Worm (Caenorhabditis elegans) whole organism, late embryonic: ENCODE data around the gene nhr-12.

Source experiments
- C08G9.2 ChIP-seq: sonication (generic microtip); optimal IDR thresholded peaks from 2 replicates; lab custom pipeline; 2016; ENCODE audit warnings: mild to moderate bottlenecking, missing genetic modification characterization, moderate library complexity, missing compliant biosample characterization
- C38D4.7 ChIP-seq: fragments of 200-800 bp; sonication (Bioruptor generic); optimal IDR thresholded peaks from 2 replicates; lab custom pipeline; 2018; ENCODE audit warnings: mild to moderate bottlenecking, missing genetic modification characterization, moderate library complexity, missing compliant biosample characterization
- F13H6.1 ChIP-seq: sonication (generic microtip); optimal IDR thresholded peaks from 2 replicates; lab custom pipeline; 2016; ENCODE audit warnings: missing genetic modification characterization, missing compliant biosample characterization
- ahr-1 ChIP-seq: sonication (generic microtip); optimal IDR thresholded peaks from 2 replicates; lab custom pipeline; 2016; ENCODE audit warnings: missing genetic modification characterization, missing compliant biosample characterization
- ceh-14 ChIP-seq: sonication (generic microtip); optimal IDR thresholded peaks from 2 replicates; lab custom pipeline; 2016; ENCODE audit warnings: missing genotype, missing genetic modification characterization, missing compliant biosample characterization
- ceh-19 ChIP-seq: fragments of 200-800 bp; sonication (Bioruptor generic); optimal IDR thresholded peaks from 2 replicates; lab custom pipeline; 2018; ENCODE audit warnings: mild to moderate bottlenecking, missing genetic modification characterization, missing compliant biosample characterization
- ceh-22 ChIP-seq: sonication (generic microtip); optimal IDR thresholded peaks from 2 replicates; lab custom pipeline; 2017; ENCODE audit warnings: missing biosample characterization, missing genetic modification characterization
- ceh-30 ChIP-seq: fragments of 150-350 bp; optimal IDR thresholded peaks from 2 replicates; lab custom pipeline; 2014; ENCODE audit warnings: missing biosample characterization, missing genetic modification characterization
- ceh-31 ChIP-seq: sonication (generic microtip); optimal IDR thresholded peaks from 2 replicates; lab custom pipeline; 2016; ENCODE audit warnings: missing genetic modification characterization, missing compliant biosample characterization
- ceh-34 ChIP-seq: sonication (generic microtip); optimal IDR thresholded peaks from 2 replicates; lab custom pipeline; 2016; ENCODE audit warnings: mild to moderate bottlenecking, missing genetic modification characterization, missing compliant biosample characterization
- ceh-45 ChIP-seq: fragments of 200-800 bp; sonication (Bioruptor generic); IDR thresholded peaks from 2 replicates; pipeline ENCODE4 v1.3.6; 2022; ENCODE audit warnings: missing genetic modification reagents, missing genetic modification characterization, missing compliant biosample characterization
- ceh-48 ChIP-seq: sonication (generic microtip); optimal IDR thresholded peaks from 2 replicates; lab custom pipeline; 2016; ENCODE audit warnings: missing genetic modification characterization, inconsistent platforms, missing compliant biosample characterization
- ceh-9 ChIP-seq: sonication (generic microtip); optimal IDR thresholded peaks from 2 replicates; lab custom pipeline; 2016; ENCODE audit warnings: mild to moderate bottlenecking, missing genetic modification characterization, inconsistent platforms, missing compliant biosample characterization
- che-1 ChIP-seq: sonication (generic microtip); optimal IDR thresholded peaks from 2 replicates; lab custom pipeline; 2016; ENCODE audit warnings: mild to moderate bottlenecking, missing genetic modification characterization, missing compliant biosample characterization
- elt-4 ChIP-seq: sonication (generic microtip); optimal IDR thresholded peaks from 2 replicates; lab custom pipeline; 2016; ENCODE audit warnings: missing genetic modification characterization, missing compliant biosample characterization
- ets-4 ChIP-seq: sonication (generic microtip); optimal IDR thresholded peaks from 2 replicates; lab custom pipeline; 2016; ENCODE audit warnings: missing genetic modification characterization, missing compliant biosample characterization
- eyg-1 ChIP-seq: sonication (generic microtip); optimal IDR thresholded peaks from 2 replicates; lab custom pipeline; 2016; ENCODE audit warnings: missing genotype, missing genetic modification characterization, missing compliant biosample characterization
- fkh-10 ChIP-seq: fragments of 150-350 bp; optimal IDR thresholded peaks from 2 replicates; lab custom pipeline; 2014; ENCODE audit warnings: missing biosample characterization, missing genetic modification reagents, missing genetic modification characterization
- fkh-6 ChIP-seq: sonication (generic microtip); optimal IDR thresholded peaks from 2 replicates; lab custom pipeline; 2016; ENCODE audit warnings: missing genetic modification characterization, missing compliant biosample characterization
- gmeb-2 ChIP-seq: sonication (generic microtip); optimal IDR thresholded peaks from 2 replicates; lab custom pipeline; 2016; ENCODE audit warnings: missing genetic modification characterization, inconsistent platforms, missing compliant biosample characterization
- hlh-13 ChIP-seq: fragments of 200-800 bp; sonication (Bioruptor generic); optimal IDR thresholded peaks from 2 replicates; lab custom pipeline; 2018; ENCODE audit warnings: mild to moderate bottlenecking, missing genetic modification characterization, missing compliant biosample characterization
- hlh-30 ChIP-seq: sonication (generic microtip); optimal IDR thresholded peaks from 2 replicates; lab custom pipeline; 2017; ENCODE audit warnings: antibody characterized with exemption, missing genetic modification characterization, missing compliant biosample characterization; ENCODE audit not compliant: insufficient read depth
- hlh-6 ChIP-seq: sonication (generic microtip); optimal IDR thresholded peaks from 2 replicates; lab custom pipeline; 2016; ENCODE audit warnings: missing genotype, missing genetic modification characterization, missing compliant biosample characterization
- madf-2 ChIP-seq: sonication (generic microtip); optimal IDR thresholded peaks from 2 replicates; lab custom pipeline; 2017; ENCODE audit warnings: missing genetic modification characterization, missing compliant biosample characterization
- nhr-232 ChIP-seq: sonication (generic microtip); optimal IDR thresholded peaks from 2 replicates; lab custom pipeline; 2016; ENCODE audit warnings: missing genetic modification characterization, missing compliant biosample characterization
- npax-4 ChIP-seq: sonication (generic microtip); optimal IDR thresholded peaks from 2 replicates; lab custom pipeline; 2016; ENCODE audit warnings: missing genetic modification characterization, missing compliant biosample characterization
- pat-9 ChIP-seq: fragments of 200-800 bp; sonication (Bioruptor generic); optimal IDR thresholded peaks from 2 replicates; lab custom pipeline; 2018; ENCODE audit warnings: mild to moderate bottlenecking, missing genetic modification characterization, moderate library complexity, missing compliant biosample characterization
- pha-2 ChIP-seq: sonication (generic microtip); optimal IDR thresholded peaks from 2 replicates; lab custom pipeline; 2017; ENCODE audit warnings: mild to moderate bottlenecking, missing genetic modification characterization, missing compliant biosample characterization
- pha-4 ChIP-seq: fragments of 150-350 bp; optimal IDR thresholded peaks from 2 replicates; lab custom pipeline; 2018; ENCODE audit warnings: missing biosample characterization, missing genetic modification reagents, missing genetic modification characterization
- pqm-1 ChIP-seq: sonication (generic microtip); optimal IDR thresholded peaks from 2 replicates; lab custom pipeline; 2016; ENCODE audit warnings: missing genetic modification characterization, missing compliant biosample characterization
- sdc-2 ChIP-seq: sonication (generic microtip); optimal IDR thresholded peaks from 2 replicates; lab custom pipeline; 2016; ENCODE audit warnings: missing genotype, missing genetic modification characterization, missing compliant biosample characterization
- sox-2 ChIP-seq: fragments of 200-800 bp; sonication (Bioruptor generic); IDR thresholded peaks from 2 replicates; pipeline ENCODE4 v1.3.6; 2022; ENCODE audit warnings: missing genetic modification reagents, missing genetic modification characterization, missing compliant biosample characterization
- sox-4 ChIP-seq: sonication (generic microtip); optimal IDR thresholded peaks from 2 replicates; lab custom pipeline; 2017; ENCODE audit warnings: mild to moderate bottlenecking, missing genetic modification characterization, inconsistent platforms, missing compliant biosample characterization
- tbx-7 ChIP-seq: sonication (generic microtip); optimal IDR thresholded peaks from 2 replicates; lab custom pipeline; 2016; ENCODE audit warnings: missing genotype, missing genetic modification characterization, missing compliant biosample characterization
- unc-3 ChIP-seq, 2 experiments: fragments of 200-800 bp in 1 of 2; sonication (Bioruptor generic) in 1 of 2; sonication (generic microtip) in 1 of 2; conservative IDR thresholded peaks in 1 of 2; optimal IDR thresholded peaks in 1 of 2; 2 replicates each; pipeline versions ENCODE4 v1.3.6 to Lab custom; 2016 to 2022; ENCODE audit warnings: missing compliant biosample characterization in 2 of 2, missing genetic modification characterization in 2 of 2, missing genetic modification reagents in 1 of 2
- unc-86 ChIP-seq: sonication (generic microtip); optimal IDR thresholded peaks from 2 replicates; lab custom pipeline; 2016; ENCODE audit warnings: missing genetic modification characterization, missing compliant biosample characterization
- ztf-16 ChIP-seq: sonication (generic microtip); optimal IDR thresholded peaks from 2 replicates; lab custom pipeline; 2017; ENCODE audit warnings: missing genetic modification characterization, missing compliant biosample characterization

The nhr-12 gene

DNA sequence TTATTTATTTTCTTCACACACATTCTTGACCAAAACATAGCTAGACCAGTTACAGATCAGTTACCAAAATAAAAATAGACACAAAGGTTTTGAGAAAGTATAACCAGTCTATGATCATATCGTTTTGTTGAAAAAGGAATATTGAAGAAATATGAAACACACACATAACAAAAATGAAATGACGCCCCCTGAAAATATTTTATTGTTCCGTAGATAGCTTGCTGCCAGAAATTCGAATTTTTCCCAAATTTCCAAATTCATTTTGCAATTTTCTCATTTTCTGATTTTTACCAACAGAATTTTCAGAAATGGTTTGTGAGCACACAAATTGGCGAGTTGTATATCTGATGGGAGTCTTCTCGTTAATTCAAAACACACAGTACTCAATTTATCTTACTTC, 8.4 kb downstream of the nhr-12 start, which contains the start of gene F57A8.7:
Gene F57A8.7, plus strand, starts transcription at position 301 of the 400 bp plus-strand sequence.
- TF ChIP-seq C08G9.2 (tag; lab: Kevin White, UChicago) (no peak), ceh-9 (tag; lab: Kevin White, UChicago) (no peak), ceh-31 (tag; lab: Kevin White, UChicago) (no peak), unc-86 (no peak), pha-4 (tag; lab: Kevin White, UChicago) (no peak), ets-4 (tag; lab: Kevin White, UChicago) (no peak), unc-3 (GFP tag; conservative IDR thresholded peaks at IDR 0.05; lab: Robert Waterston, UW) (no peak), unc-3 (tag; optimal IDR thresholded peaks at IDR 0.05; lab: Kevin White, UChicago) (no peak), ceh-14 (tag; lab: Kevin White, UChicago) (no peak), ceh-22 (no peak), tbx-7 (tag; lab: Kevin White, UChicago) (no peak), pat-9 (tag; lab: Kevin White, UChicago) (no peak)
- TF ChIP-seq, all 69 proteins: peak for 0

ce11 chrV:10073793-10074192, 10.1 kb downstream of the nhr-12 start, which contains the start of gene F57A8.6:
TSS of gene F57A8.6 (minus strand) at chrV:10073893.
- TF ChIP-seq nhr-232 (tag; lab: Kevin White, UChicago) (no peak), ceh-19 (no peak), ceh-30 (tag; lab: Kevin White, UChicago) (no peak), sox-4 (tag; lab: Kevin White, UChicago) (no peak), fkh-6 (tag; lab: Kevin White, UChicago) (no peak), sdc-2 (tag; lab: Kevin White, UChicago) (no peak), C08G9.2 (tag; lab: Kevin White, UChicago) (no peak), C38D4.7 (GFP tag; lab: Kevin White, UChicago) (no peak), npax-4 (tag; lab: Kevin White, UChicago) (no peak), F13H6.1 (tag; lab: Kevin White, UChicago) (no peak), pat-9 (tag; lab: Kevin White, UChicago) (no peak)

DNA sequence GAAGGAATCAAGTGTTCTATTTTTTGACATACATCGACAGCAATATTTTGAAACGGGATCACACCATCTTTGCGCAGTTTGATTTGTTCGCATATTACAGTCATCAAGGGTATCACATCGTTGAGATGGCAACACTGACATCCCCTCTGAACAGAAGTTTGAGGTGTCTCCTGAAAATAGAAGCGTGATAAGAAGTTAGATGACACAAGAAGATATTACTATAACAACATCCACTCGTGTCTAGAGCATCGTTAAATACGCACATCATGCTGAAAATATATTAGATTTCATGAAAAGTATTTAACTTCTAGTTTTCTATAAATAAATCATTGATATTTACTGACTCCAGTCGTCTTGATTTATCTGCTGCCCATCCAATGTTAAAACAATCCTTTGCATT, 11.1 kb downstream of the nhr-12 start:
- no peak for TF ChIP-seq pqm-1 (tag; lab: Kevin White, UChicago)
- no peak for TF ChIP-seq che-1 (tag; lab: Kevin White, UChicago)
- TF ChIP-seq pat-9 (tag; lab: Kevin White, UChicago), result no peak
- no peak for TF ChIP-seq ceh-14 (tag; lab: Kevin White, UChicago)
- no peak for TF ChIP-seq hlh-13 (GFP tag; lab: Kevin White, UChicago)
- no peak for TF ChIP-seq ceh-48
- TF ChIP-seq ceh-19, result no peak
- TF ChIP-seq ceh-34, result no peak
- TF ChIP-seq fkh-10 (GFP tag; lab: Kevin White, UChicago), result no peak
- TF ChIP-seq elt-4 (tag; lab: Kevin White, UChicago), result no peak
- TF ChIP-seq gmeb-2, result no peak
- no peak for TF ChIP-seq pha-2 (tag; lab: Kevin White, UChicago)

DNA sequence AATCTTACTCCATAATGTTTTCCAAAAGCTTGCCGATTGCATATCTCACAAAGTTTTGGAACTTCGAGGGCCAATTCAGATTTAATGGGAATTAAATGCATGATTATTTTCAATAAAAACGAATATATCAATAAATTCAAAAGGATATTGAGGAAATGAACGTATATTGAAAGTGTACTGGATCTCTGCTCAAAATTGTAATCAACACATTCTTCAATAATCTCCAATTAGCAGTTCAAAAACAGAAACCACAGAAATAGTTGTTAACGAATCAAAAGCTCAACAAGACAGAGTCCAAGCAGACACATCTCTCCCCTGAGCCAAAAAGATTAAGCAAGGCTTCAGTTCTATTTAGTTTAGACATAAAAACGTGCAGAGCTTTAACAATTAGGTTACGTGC, 13.3 kb downstream of the nhr-12 start, which contains the start of gene nhr-192:
Gene nhr-192, minus strand, starts transcription at position 101 of the 400 bp plus-strand sequence.
- TF ChIP-seq unc-3 (GFP tag; conservative IDR thresholded peaks at IDR 0.05; lab: Robert Waterston, UW) (no peak), unc-3 (tag; optimal IDR thresholded peaks at IDR 0.05; lab: Kevin White, UChicago) (no peak), sox-2 (GFP tag; lab: Robert Waterston, UW) (no peak), ceh-45 (GFP tag; lab: Robert Waterston, UW) (no peak), fkh-10 (GFP tag; lab: Kevin White, UChicago) (no peak), ztf-16 (no peak)

ce11 chrV:10066769-10067168, 17.1 kb downstream of the nhr-12 start, which contains the start of gene npr-39:
TSS of gene npr-39 (plus strand) at chrV:10067069.
- TF ChIP-seq elt-4 (tag; lab: Kevin White, UChicago), result no peak
- no peak for TF ChIP-seq ceh-34
- TF ChIP-seq madf-2, result no peak
- TF ChIP-seq ceh-9 (tag; lab: Kevin White, UChicago), result no peak
- TF ChIP-seq nhr-232 (tag; lab: Kevin White, UChicago), result no peak
- TF ChIP-seq eyg-1 (tag; lab: Kevin White, UChicago), result no peak
- TF ChIP-seq hlh-30 (tag; lab: Kevin White, UChicago), result no peak
- no peak for TF ChIP-seq ahr-1 (tag; lab: Kevin White, UChicago)
- TF ChIP-seq hlh-6 (tag; lab: Kevin White, UChicago), result no peak
- no peak for TF ChIP-seq ceh-31 (tag; lab: Kevin White, UChicago)
- TF ChIP-seq ztf-16, result no peak
